Fruit fly (Drosophila melanogaster) whole organism, embryonic: ENCODE results near the gene CG7408.

Experiments used
- Atf-2 ChIP-seq: fragments of 200-800 bp; sonication (Bioruptor generic); optimal IDR thresholded peaks from 2 replicates; lab custom pipeline; 2016; ENCODE audit warnings: missing biosample characterization, missing genetic modification characterization
- CG11696 ChIP-seq: fragments of 200-800 bp; sonication (Bioruptor generic); IDR thresholded peaks from 2 replicates; pipeline ENCODE4 v1.3.6; 2022; ENCODE audit warnings: missing biosample characterization, missing genetic modification characterization
- CG12104 ChIP-seq: fragments of 200-800 bp; sonication (Bioruptor generic); optimal IDR thresholded peaks from 3 replicates; lab custom pipeline; 2016; ENCODE audit warnings: missing biosample characterization, missing genetic modification characterization
- CG13424 ChIP-seq: fragments of 200-800 bp; sonication (Bioruptor generic); optimal IDR thresholded peaks from 2 replicates; lab custom pipeline; 2019; ENCODE audit warnings: missing biosample characterization, mild to moderate bottlenecking, missing genetic modification characterization, moderate library complexity
- CG15269 ChIP-seq: fragments of 200-800 bp; sonication (Bioruptor generic); optimal IDR thresholded peaks from 2 replicates; lab custom pipeline; 2018; ENCODE audit warnings: missing biosample characterization, mild to moderate bottlenecking, missing genetic modification characterization, moderate library complexity
- CG16815 ChIP-seq: fragments of 200-800 bp; sonication (Bioruptor generic); optimal IDR thresholded peaks from 3 replicates; lab custom pipeline; 2017; ENCODE audit warnings: missing biosample characterization, mild to moderate bottlenecking, missing genetic modification characterization
- CG17568 ChIP-seq: fragments of 200-800 bp; sonication (Bioruptor generic); optimal IDR thresholded peaks from 2 replicates; lab custom pipeline; 2018; ENCODE audit warnings: missing biosample characterization, mild to moderate bottlenecking, missing genetic modification characterization, moderate library complexity
- CG17612 ChIP-seq: fragments of 200-800 bp; sonication (Bioruptor generic); IDR thresholded peaks from 2 replicates; pipeline ENCODE4 v1.3.6; 2022; ENCODE audit warnings: missing biosample characterization, missing genetic modification characterization
- CG1792 ChIP-seq: fragments of 200-800 bp; sonication (Bioruptor generic); optimal IDR thresholded peaks from 2 replicates; lab custom pipeline; 2016; ENCODE audit warnings: missing biosample characterization, missing genetic modification characterization
- CG2199 ChIP-seq: fragments of 200-800 bp; sonication (Bioruptor generic); IDR thresholded peaks from 3 replicates; pipeline ENCODE4 v1.3.6; 2022; ENCODE audit warnings: missing biosample characterization, missing genetic modification characterization
- CG31388 ChIP-seq: fragments of 200-800 bp; sonication (Bioruptor generic); optimal IDR thresholded peaks from 2 replicates; lab custom pipeline; 2016; ENCODE audit warnings: missing biosample characterization, missing genetic modification characterization
- CG3726 ChIP-seq: fragments of 200-800 bp; sonication (Bioruptor generic); IDR thresholded peaks from 3 replicates; pipeline ENCODE4, ENCODE4 v1.3.6; 2022; ENCODE audit warnings: missing biosample characterization, missing genetic modification characterization
- CG6689 ChIP-seq: fragments of 200-800 bp; sonication (Bioruptor generic); IDR thresholded peaks from 2 replicates; pipeline ENCODE4 v1.3.6; 2022; ENCODE audit warnings: missing biosample characterization, missing genetic modification characterization
- CG7987 ChIP-seq: fragments of 200-800 bp; sonication (Bioruptor generic); optimal IDR thresholded peaks from 2 replicates; lab custom pipeline; 2018; ENCODE audit warnings: missing biosample characterization, mild to moderate bottlenecking, missing genetic modification characterization, moderate library complexity
- CG8281 ChIP-seq: fragments of 200-800 bp; sonication (Bioruptor generic); optimal IDR thresholded peaks from 2 replicates; lab custom pipeline; 2018; ENCODE audit warnings: missing biosample characterization, mild to moderate bottlenecking, missing genetic modification characterization, moderate library complexity
- CG8924 ChIP-seq: fragments of 200-800 bp; optimal IDR thresholded peaks from 3 replicates; lab custom pipeline; 2019; ENCODE audit warnings: missing biosample characterization, mild to moderate bottlenecking, missing genetic modification characterization, moderate library complexity
- CG9215 ChIP-seq: fragments of 200-800 bp; sonication (Bioruptor generic); IDR thresholded peaks from 2 replicates; pipeline ENCODE4 v1.3.6; 2022; ENCODE audit warnings: missing biosample characterization, missing genetic modification characterization
- CG9932 ChIP-seq: fragments of 200-800 bp; sonication (Bioruptor generic); IDR thresholded peaks from 2 replicates; pipeline ENCODE4 v1.3.6; 2022; ENCODE audit warnings: missing biosample characterization, missing genetic modification characterization
- CkIIα-i1 ChIP-seq: fragments of 200-800 bp; sonication (Bioruptor generic); IDR thresholded peaks from 2 replicates; pipeline ENCODE4 v1.3.6; 2022; ENCODE audit warnings: missing biosample characterization, missing genetic modification characterization
- D19A ChIP-seq: fragments of 200-800 bp; optimal IDR thresholded peaks from 3 replicates; lab custom pipeline; 2019; ENCODE audit warnings: missing biosample characterization, mild to moderate bottlenecking, missing genetic modification characterization, moderate library complexity
- Dip2 ChIP-seq: fragments of 200-800 bp; sonication (Bioruptor generic); IDR thresholded peaks from 2 replicates; pipeline ENCODE4 v1.3.6; 2022; ENCODE audit warnings: missing biosample characterization, missing genetic modification characterization
- Dip3 ChIP-seq: fragments of 200-800 bp; sonication (Bioruptor generic); optimal IDR thresholded peaks from 3 replicates; lab custom pipeline; 2016; ENCODE audit warnings: missing biosample characterization, missing genetic modification characterization
- HLHmδ ChIP-seq: fragments of 200-800 bp; sonication (Bioruptor generic); optimal IDR thresholded peaks from 2 replicates; lab custom pipeline; 2018; ENCODE audit warnings: missing biosample characterization, mild to moderate bottlenecking, missing genetic modification characterization, moderate library complexity
- Oli ChIP-seq: fragments of 200-800 bp; sonication (Bioruptor generic); optimal IDR thresholded peaks from 2 replicates; lab custom pipeline; 2018; ENCODE audit warnings: missing biosample characterization, mild to moderate bottlenecking, missing genetic modification characterization, moderate library complexity
- Rfx ChIP-seq: fragments of 200-800 bp; sonication (Bioruptor generic); IDR thresholded peaks from 2 replicates; pipeline ENCODE4 v1.3.6; 2022; ENCODE audit warnings: missing biosample characterization, missing genetic modification characterization
- Rx ChIP-seq: fragments of 200-800 bp; sonication (Bioruptor generic); IDR thresholded peaks from 2 replicates; pipeline ENCODE4 v1.3.6; 2022; ENCODE audit warnings: missing biosample characterization, missing genetic modification characterization
- Sox102F ChIP-seq: fragments of 200-800 bp; sonication (Bioruptor generic); optimal IDR thresholded peaks from 2 replicates; lab custom pipeline; 2018; ENCODE audit warnings: missing biosample characterization, mild to moderate bottlenecking, missing genetic modification characterization, moderate library complexity
- ato ChIP-seq: fragments of 200-800 bp; sonication (Bioruptor generic); IDR thresholded peaks from 2 replicates; pipeline ENCODE4 v1.3.6; 2022; ENCODE audit warnings: missing biosample characterization, missing genetic modification characterization; ENCODE audit not compliant: partially characterized antibody
- bbx ChIP-seq: fragments of 200-800 bp; sonication (Bioruptor generic); IDR thresholded peaks from 2 replicates; pipeline ENCODE4 v1.3.6; 2022; ENCODE audit warnings: missing biosample characterization, missing genetic modification characterization; ENCODE audit not compliant: partially characterized antibody
- bigmax ChIP-seq: fragments of 200-800 bp; sonication (Bioruptor generic); optimal IDR thresholded peaks from 2 replicates; lab custom pipeline; 2018; ENCODE audit warnings: missing biosample characterization, mild to moderate bottlenecking, missing genetic modification characterization
- br ChIP-seq: fragments of >200 bp; optimal IDR thresholded peaks from 2 replicates; lab custom pipeline; 2017
- cad ChIP-seq: fragments of >200 bp; optimal IDR thresholded peaks from 2 replicates; lab custom pipeline; 2017; ENCODE audit warnings: missing biosample characterization, missing genetic modification characterization
- dati ChIP-seq: fragments of 200-800 bp; sonication (Bioruptor generic); IDR thresholded peaks from 2 replicates; pipeline ENCODE4 v1.3.6; 2022; ENCODE audit warnings: missing biosample characterization, missing genetic modification characterization
- dpn ChIP-seq, 2 experiments: fragments of 200-800 bp; sonication (Bioruptor generic); optimal IDR thresholded peaks; 3 replicates each; lab custom pipeline; 2016; ENCODE audit warnings: missing biosample characterization in 2 of 2, missing genetic modification characterization in 2 of 2
- eyg ChIP-seq: fragments of 200-800 bp; sonication (Bioruptor generic); optimal IDR thresholded peaks from 3 replicates; lab custom pipeline; 2016; ENCODE audit warnings: missing biosample characterization, missing genetic modification characterization
- fd3F ChIP-seq: fragments of 200-800 bp; sonication (Bioruptor generic); optimal IDR thresholded peaks from 2 replicates; lab custom pipeline; 2018; ENCODE audit warnings: missing biosample characterization, mild to moderate bottlenecking, missing genetic modification characterization, moderate library complexity
- grau ChIP-seq: fragments of 200-800 bp; optimal IDR thresholded peaks from 3 replicates; lab custom pipeline; 2019; ENCODE audit warnings: missing biosample characterization, mild to moderate bottlenecking, missing genetic modification characterization, moderate library complexity
- grn ChIP-seq: fragments of 200-800 bp; sonication (Bioruptor generic); optimal IDR thresholded peaks from 3 replicates; lab custom pipeline; 2017; ENCODE audit warnings: missing biosample characterization, missing genetic modification characterization
- klu ChIP-seq: fragments of 200-800 bp; sonication (Bioruptor generic); IDR thresholded peaks from 2 replicates; pipeline ENCODE4 v1.3.6; 2022; ENCODE audit warnings: missing biosample characterization, missing genetic modification characterization
- lilli ChIP-seq: fragments of 200-800 bp; sonication (Bioruptor generic); optimal IDR thresholded peaks from 3 replicates; lab custom pipeline; 2016; ENCODE audit warnings: missing biosample characterization, missing genetic modification characterization
- mam ChIP-seq: fragments of 200-800 bp; sonication (Bioruptor generic); optimal IDR thresholded peaks from 3 replicates; lab custom pipeline; 2016; ENCODE audit warnings: missing biosample characterization, missing genetic modification characterization
- nerfin-2 ChIP-seq: fragments of 200-800 bp; sonication (Bioruptor generic); IDR thresholded peaks from 2 replicates; pipeline ENCODE4 v1.3.6; 2022; ENCODE audit warnings: missing biosample characterization, missing genetic modification characterization; ENCODE audit not compliant: partially characterized antibody
- otp ChIP-seq: fragments of 200-800 bp; sonication (Bioruptor generic); IDR thresholded peaks from 3 replicates; pipeline ENCODE4, ENCODE4 v1.3.6; 2022; ENCODE audit warnings: missing biosample characterization, missing genetic modification characterization
- pros ChIP-seq: fragments of 200-800 bp; sonication (Bioruptor generic); optimal IDR thresholded peaks from 3 replicates; lab custom pipeline; 2019; ENCODE audit warnings: missing biosample characterization, mild to moderate bottlenecking, missing genetic modification characterization, moderate library complexity
- schlank ChIP-seq: fragments of 200-800 bp; sonication (Bioruptor generic); optimal IDR thresholded peaks from 2 replicates; lab custom pipeline; 2018; ENCODE audit warnings: missing biosample characterization, mild to moderate bottlenecking, missing genetic modification characterization
- slp2 ChIP-seq: fragments of 200-800 bp; sonication (Bioruptor generic); optimal IDR thresholded peaks from 2 replicates; lab custom pipeline; 2016; ENCODE audit warnings: missing biosample characterization, missing genetic modification characterization
- tap ChIP-seq: fragments of 200-800 bp; optimal IDR thresholded peaks from 3 replicates; lab custom pipeline; 2019; ENCODE audit warnings: missing biosample characterization, mild to moderate bottlenecking, missing genetic modification characterization, moderate library complexity
- tna ChIP-seq: fragments of 200-800 bp; sonication (Bioruptor generic); IDR thresholded peaks from 2 replicates; pipeline ENCODE4 v1.3.6; 2022; ENCODE audit warnings: missing biosample characterization, missing genetic modification characterization; ENCODE audit not compliant: partially characterized antibody
- wek ChIP-seq: fragments of 200-800 bp; sonication (Bioruptor generic); optimal IDR thresholded peaks from 3 replicates; lab custom pipeline; 2018; ENCODE audit warnings: missing biosample characterization, mild to moderate bottlenecking, missing genetic modification characterization, moderate library complexity
- wor ChIP-seq: fragments of 200-800 bp; sonication (Bioruptor generic); IDR thresholded peaks from 2 replicates; pipeline ENCODE4 v1.3.6; 2022; ENCODE audit warnings: missing biosample characterization, missing genetic modification characterization
- zf30C ChIP-seq: fragments of 200-800 bp; sonication (Bioruptor generic); optimal IDR thresholded peaks from 3 replicates; lab custom pipeline; 2018; ENCODE audit warnings: missing biosample characterization, mild to moderate bottlenecking, missing genetic modification characterization

The CG7408 gene

DNA sequence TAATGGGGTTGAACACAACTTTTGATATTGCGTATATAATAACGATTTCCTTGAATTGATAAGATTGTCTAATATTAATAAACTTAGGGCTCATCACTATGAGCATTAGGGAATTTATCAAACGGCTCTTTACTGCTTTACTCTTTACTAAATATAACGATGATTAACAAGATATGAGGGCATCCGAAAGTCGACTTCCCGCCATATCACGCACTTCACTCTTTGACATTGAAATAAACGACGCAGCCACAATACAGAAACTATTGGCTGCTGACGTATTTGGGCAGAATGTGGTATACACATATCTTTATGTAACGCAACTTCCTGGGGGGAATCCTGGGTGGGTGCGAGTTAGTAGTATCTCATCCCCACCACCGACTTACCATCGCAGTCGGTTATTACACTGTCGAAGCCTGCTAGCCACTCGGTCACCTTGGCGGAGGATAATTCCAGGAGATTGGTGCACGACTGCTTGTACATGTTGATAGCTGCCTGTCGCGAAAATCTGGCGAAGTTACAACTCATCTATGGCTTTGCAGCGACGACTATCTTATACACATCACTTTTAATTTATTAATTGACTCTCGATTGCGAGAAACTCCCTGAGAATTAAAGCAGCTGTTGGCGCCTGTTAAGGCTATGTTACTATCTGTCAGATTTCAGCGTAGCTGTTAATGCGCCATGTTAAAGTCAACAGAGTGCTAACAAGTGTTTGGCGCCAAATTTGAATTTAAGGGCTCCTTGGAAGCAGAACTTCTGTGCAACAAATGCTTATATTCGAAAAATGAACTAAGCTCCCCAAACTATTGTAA is 35.8 kb upstream of the CG7408 start, which contains the start of gene CG5567 (continued):
- no peak for TF ChIP-seq CG12104
- no peak for TF ChIP-seq HLHmδ
- TF ChIP-seq D19A (tag; lab: Kevin White, UChicago) = peak; percentile 97
- TF ChIP-seq Atf-2 (GFP tag; lab: Kevin White, UChicago) = no peak
- TF ChIP-seq CG9215 (GFP tag; lab: Robert Waterston, UW) = no peak
- no peak for TF ChIP-seq grn (GFP tag; lab: Kevin White, UChicago)
- no peak for TF ChIP-seq eyg (GFP tag; lab: Kevin White, UChicago)
- no peak for TF ChIP-seq fd3F (GFP tag; lab: Kevin White, UChicago)
- no peak for TF ChIP-seq zf30C (GFP tag; lab: Kevin White, UChicago)
- peak; percentile 29 for TF ChIP-seq CG15269 (tag; lab: Kevin White, UChicago)
- no peak for TF ChIP-seq CG6689 (GFP tag; lab: Robert Waterston, UW)
- TF ChIP-seq pros (GFP tag; lab: Kevin White, UChicago) = no peak
- peak; percentile 2 for TF ChIP-seq Oli (tag; lab: Kevin White, UChicago)
- TF ChIP-seq Dip3 = no peak
- no peak for TF ChIP-seq ato (GFP tag; lab: Robert Waterston, UW)
- TF ChIP-seq CG31388 (GFP tag; lab: Kevin White, UChicago) = no peak
- no peak for TF ChIP-seq slp2 (GFP tag; lab: Kevin White, UChicago)
- TF ChIP-seq CG3726 (GFP tag; lab: Robert Waterston, UW) = no peak
- TF ChIP-seq CG1792 (GFP tag; lab: Kevin White, UChicago) = no peak
- TF ChIP-seq CG17568 (GFP tag; lab: Kevin White, UChicago) = no peak
- peak; percentile 44; the same call in 1 of the 2 replicates for TF ChIP-seq Rfx
- no peak for TF ChIP-seq CG7987 (GFP tag; lab: Kevin White, UChicago)
- no peak for TF ChIP-seq tna (GFP tag; lab: Robert Waterston, UW)
- no peak for TF ChIP-seq CG9932 (GFP tag; lab: Robert Waterston, UW)
- TF ChIP-seq CG11696 (GFP tag; lab: Robert Waterston, UW) = no peak
- TF ChIP-seq CG13424 (tag; lab: Kevin White, UChicago) = peak; percentile 15
- TF ChIP-seq CG2199 = no peak
- TF ChIP-seq grau (tag; lab: Kevin White, UChicago) = peak; percentile 28
- no peak for TF ChIP-seq br (lab: Kevin White, UChicago)
- peak; percentile 30 for TF ChIP-seq mam
- no peak for TF ChIP-seq cad (GFP tag; lab: Kevin White, UChicago)
- TF ChIP-seq schlank (tag; lab: Kevin White, UChicago) = no peak
- no peak for TF ChIP-seq CG8924 (tag; lab: Kevin White, UChicago)
- TF ChIP-seq Dip2 = no peak
- peak in 1 of 2 experiments; percentile 21 for TF ChIP-seq dpn (GFP tag; optimal IDR thresholded peaks at IDR 0.05; lab: Kevin White, UChicago)
- no peak for TF ChIP-seq CG16815
- no peak for TF ChIP-seq klu (GFP tag; lab: Robert Waterston, UW)
- no peak for TF ChIP-seq wek (GFP tag; lab: Kevin White, UChicago)
- TF ChIP-seq tap (tag; lab: Kevin White, UChicago) = no peak
- no peak for TF ChIP-seq CG8281 (tag; lab: Kevin White, UChicago)
- no peak for TF ChIP-seq bbx (GFP tag; lab: Robert Waterston, UW)
- TF ChIP-seq Rx = no peak
- TF ChIP-seq lilli (GFP tag; lab: Kevin White, UChicago) = peak; percentile 54
- no peak for TF ChIP-seq otp (GFP tag; lab: Robert Waterston, UW)
- no peak for TF ChIP-seq CkIIα-i1
- TF ChIP-seq wor (GFP tag; lab: Robert Waterston, UW) = no peak
- TF ChIP-seq dati (GFP tag; lab: Robert Waterston, UW) = no peak
- TF ChIP-seq bigmax (GFP tag; lab: Kevin White, UChicago) = no peak
- no peak for TF ChIP-seq nerfin-2 (GFP tag; lab: Robert Waterston, UW)
- TF ChIP-seq CG17612 (GFP tag; lab: Robert Waterston, UW) = no peak
- no peak for TF ChIP-seq Sox102F (GFP tag; lab: Kevin White, UChicago)
